Fruit fly (Drosophila melanogaster) whole organism, embryonic: Measurements from ENCODE around the gene yps.
A peak's percentile ranks its signal among the peaks of the same experiment; 100 is the strongest.

Experiments
- Asciz ChIP-seq: fragments of 200-800 bp; sonication (Bioruptor generic); optimal IDR thresholded peaks from 2 replicates; lab custom pipeline; 2017; ENCODE audit warnings: missing biosample characterization, mild to moderate bottlenecking, missing genetic modification characterization, missing genetic modification reagents
- CG10267 ChIP-seq: fragments of 200-800 bp; sonication (Bioruptor generic); optimal IDR thresholded peaks from 2 replicates; lab custom pipeline; 2018; ENCODE audit warnings: missing biosample characterization, mild to moderate bottlenecking, missing genetic modification characterization, moderate library complexity
- CG10654 ChIP-seq: fragments of 200-800 bp; sonication (Bioruptor generic); optimal IDR thresholded peaks from 2 replicates; lab custom pipeline; 2016; ENCODE audit warnings: missing biosample characterization, missing genetic modification characterization
- CG12219 ChIP-seq: fragments of 200-800 bp; sonication (Bioruptor generic); optimal IDR thresholded peaks from 3 replicates; lab custom pipeline; 2018; ENCODE audit warnings: missing biosample characterization, mild to moderate bottlenecking, missing genetic modification characterization
- CG12299 ChIP-seq: fragments of 200-800 bp; sonication (Bioruptor generic); optimal IDR thresholded peaks from 2 replicates; lab custom pipeline; 2018; ENCODE audit warnings: missing biosample characterization, mild to moderate bottlenecking, missing genetic modification characterization
- CG1233 ChIP-seq: fragments of 200-800 bp; sonication (Bioruptor generic); optimal IDR thresholded peaks from 4 replicates; lab custom pipeline; 2018; ENCODE audit warnings: missing biosample characterization, mild to moderate bottlenecking, missing genetic modification characterization
- CG12391 ChIP-seq: fragments of 200-800 bp; sonication (Bioruptor generic); optimal IDR thresholded peaks from 3 replicates; lab custom pipeline; 2018; ENCODE audit warnings: missing biosample characterization, mild to moderate bottlenecking, missing genetic modification characterization, moderate library complexity
- CG14667 ChIP-seq: fragments of 200-800 bp; sonication (Bioruptor generic); IDR thresholded peaks from 2 replicates; pipeline ENCODE4 v1.3.6; 2022; ENCODE audit warnings: missing biosample characterization, missing genetic modification characterization
- CG1602 ChIP-seq: fragments of 200-800 bp; sonication (Bioruptor generic); optimal IDR thresholded peaks from 3 replicates; lab custom pipeline; 2016; ENCODE audit warnings: missing biosample characterization, missing genetic modification characterization
- CG1603 ChIP-seq: fragments of 200-800 bp; sonication (Bioruptor generic); optimal IDR thresholded peaks from 2 replicates; lab custom pipeline; 2019; ENCODE audit warnings: missing biosample characterization, mild to moderate bottlenecking, missing genetic modification characterization, moderate library complexity
- CG16863 ChIP-seq: fragments of 200-800 bp; sonication (Bioruptor generic); optimal IDR thresholded peaks from 3 replicates; lab custom pipeline; 2016; ENCODE audit warnings: missing biosample characterization, missing genetic modification characterization
- CG17829 ChIP-seq: fragments of 200-800 bp; optimal IDR thresholded peaks from 2 replicates; lab custom pipeline; 2019; ENCODE audit warnings: missing biosample characterization, mild to moderate bottlenecking, missing genetic modification characterization, moderate library complexity
- CG18619 ChIP-seq: fragments of 200-800 bp; sonication (Bioruptor generic); optimal IDR thresholded peaks from 3 replicates; lab custom pipeline; 2017; ENCODE audit warnings: missing biosample characterization, mild to moderate bottlenecking, missing genetic modification characterization
- CG18764 ChIP-seq: fragments of 200-800 bp; sonication (Bioruptor generic); optimal IDR thresholded peaks from 3 replicates; lab custom pipeline; 2016; ENCODE audit warnings: missing biosample characterization, missing genetic modification characterization
- CG31441 ChIP-seq: fragments of 200-800 bp; sonication (Bioruptor generic); IDR thresholded peaks from 2 replicates; pipeline ENCODE4 v1.3.6; 2022; ENCODE audit warnings: missing biosample characterization, missing genetic modification characterization
- CG3838 ChIP-seq: fragments of 200-800 bp; sonication (Bioruptor generic); optimal IDR thresholded peaks from 3 replicates; lab custom pipeline; 2016; ENCODE audit warnings: missing biosample characterization, missing genetic modification characterization
- CG4328 ChIP-seq: fragments of 200-800 bp; sonication (Bioruptor generic); optimal IDR thresholded peaks from 3 replicates; lab custom pipeline; 2017; ENCODE audit warnings: missing biosample characterization, missing genetic modification reagents, missing genetic modification characterization
- CG8281 ChIP-seq: fragments of 200-800 bp; sonication (Bioruptor generic); optimal IDR thresholded peaks from 2 replicates; lab custom pipeline; 2018; ENCODE audit warnings: missing biosample characterization, mild to moderate bottlenecking, missing genetic modification characterization, moderate library complexity
- CrebB ChIP-seq: fragments of 200-800 bp; sonication (Bioruptor generic); optimal IDR thresholded peaks from 3 replicates; lab custom pipeline; 2018; ENCODE audit warnings: missing biosample characterization, mild to moderate bottlenecking, missing genetic modification characterization
- D ChIP-seq, 2 experiments: fragments of 200-800 bp in 1 of 2; fragments of >200 bp in 1 of 2; sonication (Bioruptor generic) in 1 of 2; optimal IDR thresholded peaks; 2 replicates in 1 of 2; 3 replicates in 1 of 2; lab custom pipeline; 2017; ENCODE audit warnings: mild to moderate bottlenecking in 1 of 2, missing biosample characterization in 1 of 2, missing genetic modification characterization in 1 of 2, missing genetic modification reagents in 1 of 2
- D19B ChIP-seq: fragments of 200-800 bp; sonication (Bioruptor generic); optimal IDR thresholded peaks from 2 replicates; lab custom pipeline; 2017; ENCODE audit warnings: missing biosample characterization, mild to moderate bottlenecking, missing genetic modification characterization
- Deaf1 ChIP-seq: fragments of 200-800 bp; optimal IDR thresholded peaks from 3 replicates; lab custom pipeline; 2019; ENCODE audit warnings: missing biosample characterization, mild to moderate bottlenecking, missing genetic modification characterization, moderate library complexity
- Dek ChIP-seq: fragments of 200-800 bp; sonication (Bioruptor generic); optimal IDR thresholded peaks from 3 replicates; lab custom pipeline; 2019; ENCODE audit warnings: missing biosample characterization, mild to moderate bottlenecking, missing genetic modification characterization, moderate library complexity
- Ets65A ChIP-seq: fragments of 200-800 bp; sonication (Bioruptor generic); peaks from one replicate; lab custom pipeline; 2016; ENCODE audit warnings: missing biosample characterization, missing genetic modification characterization
- Hr51 ChIP-seq, 2 experiments: fragments of 200-800 bp; sonication (Bioruptor generic); optimal IDR thresholded peaks; 2 replicates in 1 of 2; 3 replicates in 1 of 2; lab custom pipeline; 2016 to 2018; ENCODE audit warnings: missing biosample characterization in 2 of 2, missing genetic modification characterization in 2 of 2, mild to moderate bottlenecking in 1 of 2, moderate library complexity in 1 of 2
- MTF-1 ChIP-seq: fragments of 200-800 bp; sonication (Bioruptor generic); optimal IDR thresholded peaks from 2 replicates; lab custom pipeline; 2018; ENCODE audit warnings: missing biosample characterization, mild to moderate bottlenecking, missing genetic modification characterization, borderline replicate concordance
- Neu2 ChIP-seq: fragments of 200-800 bp; sonication (Bioruptor generic); optimal IDR thresholded peaks from 3 replicates; lab custom pipeline; 2016; ENCODE audit warnings: missing biosample characterization, missing genetic modification characterization, borderline replicate concordance
- Nf-YB ChIP-seq: fragments of 200-800 bp; sonication (Bioruptor generic); optimal IDR thresholded peaks from 3 replicates; lab custom pipeline; 2019; ENCODE audit warnings: missing biosample characterization, mild to moderate bottlenecking, missing genetic modification characterization, moderate library complexity
- NfI ChIP-seq: fragments of 200-800 bp; sonication (Bioruptor generic); optimal IDR thresholded peaks from 3 replicates; lab custom pipeline; 2018; ENCODE audit warnings: missing biosample characterization, mild to moderate bottlenecking, missing genetic modification characterization, moderate library complexity
- Opbp ChIP-seq: fragments of 200-800 bp; sonication (Bioruptor generic); IDR thresholded peaks from 3 replicates; pipeline ENCODE4 v1.3.6; 2022; ENCODE audit warnings: missing biosample characterization, missing genetic modification characterization; ENCODE audit not compliant: partially characterized antibody
- Xbp1 ChIP-seq: fragments of 200-800 bp; sonication (Bioruptor generic); optimal IDR thresholded peaks from 3 replicates; lab custom pipeline; 2016; ENCODE audit warnings: missing biosample characterization, mild to moderate bottlenecking, missing genetic modification characterization
- ac ChIP-seq: fragments of 200-800 bp; sonication (Bioruptor generic); optimal IDR thresholded peaks from 3 replicates; lab custom pipeline; 2017; ENCODE audit warnings: missing biosample characterization, mild to moderate bottlenecking, missing genetic modification characterization
- al ChIP-seq: fragments of 200-800 bp; sonication (Bioruptor generic); IDR thresholded peaks from 2 replicates; pipeline ENCODE4 v1.3.6; 2022; ENCODE audit warnings: missing biosample characterization, missing genetic modification characterization
- bigmax ChIP-seq: fragments of 200-800 bp; sonication (Bioruptor generic); optimal IDR thresholded peaks from 2 replicates; lab custom pipeline; 2018; ENCODE audit warnings: missing biosample characterization, mild to moderate bottlenecking, missing genetic modification characterization
- cato ChIP-seq: fragments of 200-800 bp; sonication (Bioruptor generic); optimal IDR thresholded peaks from 2 replicates; lab custom pipeline; 2016; ENCODE audit warnings: missing biosample characterization, missing genetic modification characterization, borderline replicate concordance
- chif ChIP-seq, 2 experiments: fragments of 200-800 bp; sonication (Bioruptor generic); optimal IDR thresholded peaks; 3 replicates each; lab custom pipeline; 2016; ENCODE audit warnings: missing biosample characterization in 2 of 2, missing genetic modification characterization in 2 of 2
- ewg ChIP-seq: fragments of 200-800 bp; sonication (Bioruptor generic); optimal IDR thresholded peaks from 3 replicates; lab custom pipeline; 2017; ENCODE audit warnings: mild to moderate bottlenecking, missing biosample characterization, missing genetic modification reagents, missing genetic modification characterization
- jing ChIP-seq: fragments of 200-800 bp; sonication (Bioruptor generic); optimal IDR thresholded peaks from 2 replicates; lab custom pipeline; 2018; ENCODE audit warnings: missing biosample characterization, mild to moderate bottlenecking, missing genetic modification characterization
- lab ChIP-seq: fragments of 200-800 bp; sonication (Bioruptor generic); optimal IDR thresholded peaks from 3 replicates; lab custom pipeline; 2017; ENCODE audit warnings: missing biosample characterization, missing genetic modification characterization, mild to moderate bottlenecking, moderate library complexity, missing genetic modification reagents
- nmo ChIP-seq: fragments of 200-800 bp; sonication (Bioruptor generic); optimal IDR thresholded peaks from 2 replicates; lab custom pipeline; 2018; ENCODE audit warnings: missing biosample characterization, mild to moderate bottlenecking, missing genetic modification characterization, moderate library complexity
- salm ChIP-seq: fragments of 200-800 bp; sonication (Bioruptor generic); optimal IDR thresholded peaks from 2 replicates; lab custom pipeline; 2018; ENCODE audit warnings: missing biosample characterization, mild to moderate bottlenecking, missing genetic modification characterization
- so ChIP-seq: fragments of 200-800 bp; sonication (Bioruptor generic); IDR thresholded peaks from 3 replicates; pipeline ENCODE4 v1.3.6; 2022; ENCODE audit warnings: missing biosample characterization, missing genetic modification characterization
- sqz ChIP-seq: fragments of 200-800 bp; sonication (Bioruptor generic); optimal IDR thresholded peaks from 3 replicates; lab custom pipeline; 2018; ENCODE audit warnings: missing biosample characterization, mild to moderate bottlenecking, missing genetic modification characterization
- sug ChIP-seq: fragments of 200-800 bp; optimal IDR thresholded peaks from 2 replicates; lab custom pipeline; 2019; ENCODE audit warnings: missing biosample characterization, mild to moderate bottlenecking, missing genetic modification characterization, moderate library complexity
- ttk ChIP-seq: fragments of 200-800 bp; sonication (Bioruptor generic); IDR thresholded peaks from 2 replicates; pipeline ENCODE4 v2.1.2; 2022; ENCODE audit warnings: missing biosample characterization, missing genetic modification characterization
- zen ChIP-seq: fragments of 200-800 bp; sonication (Bioruptor generic); optimal IDR thresholded peaks from 3 replicates; lab custom pipeline; 2018; ENCODE audit warnings: missing biosample characterization, mild to moderate bottlenecking, missing genetic modification characterization, moderate library complexity

yps gene

DNA sequence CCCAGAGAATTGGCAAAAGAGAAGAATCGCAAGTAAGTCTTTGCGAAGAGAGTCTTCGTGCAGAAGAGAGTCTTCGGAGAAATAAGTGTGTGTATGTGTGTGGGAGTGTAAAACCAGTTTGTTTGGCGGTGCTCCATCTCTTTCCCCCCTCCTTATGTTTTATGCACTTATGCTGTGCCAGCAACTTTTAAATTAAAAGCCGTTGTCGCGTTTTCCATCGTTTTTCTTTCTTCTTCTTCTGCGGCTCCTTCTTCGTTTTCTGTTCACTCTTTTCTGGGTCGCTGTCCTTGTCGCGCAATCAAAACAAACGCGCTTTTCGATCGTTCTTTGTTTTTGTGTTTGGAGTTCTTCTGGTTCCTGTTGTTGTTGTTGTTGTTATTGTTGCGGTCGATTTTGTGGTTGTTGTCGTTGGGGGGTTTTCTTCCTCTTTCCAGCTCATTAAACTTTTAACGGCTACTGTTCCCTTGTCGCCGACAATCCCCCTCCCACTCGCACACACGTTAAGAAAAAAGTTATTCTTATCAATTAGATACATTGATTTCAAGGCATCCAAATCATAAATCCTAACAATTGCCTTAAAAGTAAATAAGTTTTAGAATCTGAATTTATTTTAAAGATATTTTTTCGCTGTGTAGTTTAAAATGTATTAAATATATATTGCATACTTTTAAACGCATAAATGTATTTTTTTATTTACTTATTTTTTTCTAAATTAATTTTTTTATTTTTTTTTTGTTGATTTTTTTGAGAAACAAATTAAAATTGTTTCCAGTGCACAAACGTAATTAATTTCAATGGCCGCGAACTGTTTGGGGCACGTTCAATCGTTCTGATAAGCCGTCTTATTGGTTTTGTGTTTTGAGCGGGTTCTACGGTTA lies 13.6 kb downstream of the yps start (continued):
- TF ChIP-seq CG10267 (peak; percentile 87), CG4328 (GFP tag; lab: Kevin White, UChicago) (peak; percentile 57), Nf-YB (GFP tag; lab: Kevin White, UChicago) (peak; percentile 82), CG1233 (peak; percentile 86), Deaf1 (tag; lab: Kevin White, UChicago) (peak; percentile 70), CG10654 (GFP tag; lab: Kevin White, UChicago) (peak; percentile 60), ttk (GFP tag; lab: Robert Waterston, UW) (peak; percentile 65), nmo (GFP tag; lab: Kevin White, UChicago) (peak; percentile 96), CG8281 (tag; lab: Kevin White, UChicago) (peak; percentile 71), jing (GFP tag; lab: Kevin White, UChicago) (peak; percentile 11), Opbp (GFP tag; lab: Robert Waterston, UW) (no peak), ewg (GFP tag; lab: Kevin White, UChicago) (peak; percentile 64), zen (tag; lab: Kevin White, UChicago) (peak; percentile 82), CG16863 (GFP tag; lab: Kevin White, UChicago) (peak; percentile 14), CG12219 (GFP tag; lab: Kevin White, UChicago) (no peak), Dek (tag; lab: Kevin White, UChicago) (peak; percentile 66), CG14667 (GFP tag; lab: Robert Waterston, UW) (peak; percentile 58; the same call in 1 of the 2 replicates), Neu2 (GFP tag; lab: Kevin White, UChicago) (no peak), Xbp1 (peak; percentile 76), CrebB (tag; lab: Kevin White, UChicago) (peak; percentile 45), sug (tag; lab: Kevin White, UChicago) (peak; percentile 58), Ets65A (GFP tag; lab: Kevin White, UChicago) (peak; percentile 96), CG1602 (GFP tag; lab: Kevin White, UChicago) (peak; percentile 79), CG17829 (peak; percentile 96), CG31441 (peak; percentile 96), Asciz (GFP tag; lab: Kevin White, UChicago) (peak; percentile 83), bigmax (GFP tag; lab: Kevin White, UChicago) (no peak), D19B (no peak), so (GFP tag; lab: Robert Waterston, UW) (peak; percentile 62; the same call in 1 of the 3 replicates), CG1603 (peak; percentile 21), NfI (GFP tag; lab: Kevin White, UChicago) (peak; percentile 64), cato (GFP tag; lab: Kevin White, UChicago) (peak; percentile 60), sqz (GFP tag; lab: Kevin White, UChicago) (peak; percentile 59), lab (GFP tag; lab: Kevin White, UChicago) (peak; percentile 78), CG18764 (GFP tag; lab: Kevin White, UChicago) (peak; percentile 62), CG12391 (tag; lab: Kevin White, UChicago) (peak; percentile 95), D (optimal IDR thresholded peaks at IDR 0.05; lab: Kevin White, UChicago) (no peak), D (GFP tag; optimal IDR thresholded peaks at IDR 0.05; lab: Kevin White, UChicago) (peak; percentile 79), salm (tag; lab: Kevin White, UChicago) (peak; percentile 53), MTF-1 (GFP tag; lab: Kevin White, UChicago) (peak; percentile 27), al (peak; percentile 52), ac (GFP tag; lab: Kevin White, UChicago) (no peak), CG3838 (GFP tag; lab: Kevin White, UChicago) (peak; percentile 39), Hr51 (GFP tag; optimal IDR thresholded peaks at IDR 0.05; lab: Kevin White, UChicago) (peak; percentile 30 to 91), chif (GFP tag; optimal IDR thresholded peaks at IDR 0.05; lab: Kevin White, UChicago) (peak in 1 of 2 experiments; percentile 54), CG12299 (tag; lab: Kevin White, UChicago) (peak; percentile 52), CG18619 (GFP tag; lab: Kevin White, UChicago) (peak; percentile 79)
